Fruit fly (Drosophila melanogaster) whole organism, embryonic: ENCODE results near the gene Acp63F.

Experiments used
- CG10959 ChIP-seq: fragments of 200-800 bp; sonication (Bioruptor generic); IDR thresholded peaks from 2 replicates; pipeline ENCODE4 v1.3.6; 2022; ENCODE audit warnings: missing biosample characterization, missing genetic modification characterization
- CG6854 ChIP-seq: fragments of 200-800 bp; sonication (Bioruptor generic); optimal IDR thresholded peaks from 3 replicates; lab custom pipeline; 2017; ENCODE audit warnings: missing biosample characterization, mild to moderate bottlenecking, missing genetic modification characterization
- Jarid2 ChIP-seq: fragments of 200-800 bp; sonication (Bioruptor generic); optimal IDR thresholded peaks from 3 replicates; lab custom pipeline; 2017; ENCODE audit warnings: mild to moderate bottlenecking, missing biosample characterization, missing genetic modification reagents, missing genetic modification characterization
- PHDP ChIP-seq: fragments of 200-800 bp; sonication (Bioruptor generic); optimal IDR thresholded peaks from 3 replicates; lab custom pipeline; 2018; ENCODE audit warnings: missing biosample characterization, mild to moderate bottlenecking, missing genetic modification characterization, moderate library complexity
- Ravus ChIP-seq: fragments of 200-800 bp; sonication (Bioruptor generic); IDR thresholded peaks from 2 replicates; pipeline ENCODE4 v1.3.6; 2022; ENCODE audit warnings: missing biosample characterization, missing genetic modification characterization
- Rx ChIP-seq: fragments of 200-800 bp; sonication (Bioruptor generic); IDR thresholded peaks from 2 replicates; pipeline ENCODE4 v1.3.6; 2022; ENCODE audit warnings: missing biosample characterization, missing genetic modification characterization
- bigmax ChIP-seq: fragments of 200-800 bp; sonication (Bioruptor generic); optimal IDR thresholded peaks from 2 replicates; lab custom pipeline; 2018; ENCODE audit warnings: missing biosample characterization, mild to moderate bottlenecking, missing genetic modification characterization
- disco-r ChIP-seq: fragments of 200-800 bp; sonication (Bioruptor generic); optimal IDR thresholded peaks from 2 replicates; lab custom pipeline; 2016; ENCODE audit warnings: missing biosample characterization, missing genetic modification characterization
- ken ChIP-seq: fragments of 200-800 bp; sonication (Bioruptor generic); IDR thresholded peaks from 3 replicates; pipeline ENCODE4 v1.3.6; 2022; ENCODE audit warnings: missing biosample characterization, missing genetic modification characterization

DNA sequence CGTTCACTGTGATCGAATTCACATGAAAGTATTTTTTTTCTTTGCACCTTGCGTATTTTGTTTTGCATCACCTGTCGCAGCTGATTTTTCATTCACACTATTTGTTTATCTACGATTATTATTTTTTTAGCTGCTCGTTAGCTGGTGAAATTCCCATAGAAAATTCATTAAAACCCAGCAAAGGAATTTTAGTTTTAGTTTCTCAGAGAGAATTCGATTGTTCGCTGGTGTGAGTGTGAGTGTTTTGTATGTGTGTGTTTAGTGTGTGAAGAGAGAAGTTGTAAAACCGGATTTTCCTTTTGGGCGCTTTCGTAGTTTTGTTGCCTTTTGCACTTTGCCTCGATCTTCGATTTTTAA, 29.1 kb downstream of the Acp63F start:
- TF ChIP-seq bigmax (GFP tag; lab: Kevin White, UChicago), result no peak
- no peak for TF ChIP-seq Jarid2 (GFP tag; lab: Kevin White, UChicago)
- TF ChIP-seq Ravus (GFP tag; lab: Robert Waterston, UW), result no peak
- no peak for TF ChIP-seq ken
- no peak for TF ChIP-seq CG10959 (GFP tag; lab: Robert Waterston, UW)
- TF ChIP-seq disco-r, result no peak
- TF ChIP-seq Rx, result no peak
- no peak for TF ChIP-seq PHDP (tag; lab: Kevin White, UChicago)
- no peak for TF ChIP-seq CG6854 (GFP tag; lab: Kevin White, UChicago)
